Fruit fly (Drosophila melanogaster) whole organism, wandering third instar larva: Measurements from ENCODE around the gene Sfp87B.

Experiments used
- Hr78 ChIP-seq: fragments of >200 bp; optimal IDR thresholded peaks from 2 replicates; lab custom pipeline; 2017; ENCODE audit warnings: missing biosample characterization, missing genetic modification characterization
- Hr83 ChIP-seq: fragments of 200-300 bp; sonication (Bioruptor generic); optimal IDR thresholded peaks from 2 replicates; lab custom pipeline; 2016; ENCODE audit warnings: missing biosample characterization, mild to moderate bottlenecking, missing genetic modification characterization, moderate library complexity; ENCODE audit not compliant: poor library complexity, severe bottlenecking
- Myc ChIP-seq: fragments of >200 bp; optimal IDR thresholded peaks from 2 replicates; lab custom pipeline; 2017
- br ChIP-seq: fragments of 200-800 bp; sonication (Bioruptor generic); optimal IDR thresholded peaks from 2 replicates; lab custom pipeline; 2016; ENCODE audit warnings: missing biosample characterization, missing genetic modification characterization
- brk ChIP-seq: fragments of 200-800 bp; sonication (Bioruptor generic); optimal IDR thresholded peaks from 2 replicates; lab custom pipeline; 2016; ENCODE audit warnings: missing biosample characterization, mild to moderate bottlenecking, missing genetic modification characterization
- dmrt93B ChIP-seq: fragments of 200-800 bp; sonication (Bioruptor generic); optimal IDR thresholded peaks from 2 replicates; lab custom pipeline; 2018; ENCODE audit warnings: missing biosample characterization, mild to moderate bottlenecking, missing genetic modification characterization
- lola ChIP-seq: fragments of >200 bp; optimal IDR thresholded peaks from 2 replicates; lab custom pipeline; 2017; ENCODE audit warnings: missing biosample characterization, missing genetic modification characterization
- sv ChIP-seq: fragments of 200-800 bp; sonication (Bioruptor generic); optimal IDR thresholded peaks from 3 replicates; lab custom pipeline; 2016; ENCODE audit warnings: missing biosample characterization, missing genetic modification characterization

DNA sequence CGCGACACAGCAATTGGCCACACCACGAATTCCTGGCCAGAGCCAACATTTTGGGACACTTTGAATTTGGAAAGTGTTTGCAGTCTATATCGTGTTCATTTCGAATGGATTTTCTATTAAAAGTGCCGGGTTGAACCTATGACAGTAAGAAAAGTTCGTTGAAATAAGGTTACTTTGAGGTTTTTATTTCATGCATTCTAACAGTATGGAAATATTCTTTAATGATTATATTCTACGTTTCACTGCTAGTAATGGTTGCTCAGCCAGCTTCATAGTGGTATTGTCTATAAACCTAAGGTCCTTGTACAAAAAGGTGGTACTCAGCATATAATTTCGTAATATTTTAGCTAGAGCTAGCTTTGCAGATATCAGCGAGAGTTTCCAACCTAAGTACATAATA lies 40.3 kb upstream of the Sfp87B start, which contains the start of gene Pglym87:
- TF ChIP-seq Hr83 (GFP tag; lab: Kevin White, UChicago) (no peak), dmrt93B (GFP tag; lab: Kevin White, UChicago) (no peak), sv (GFP tag; lab: Kevin White, UChicago) (no peak), brk (no peak), Myc (lab: Kevin White, UChicago) (no peak), lola (GFP tag; lab: Kevin White, UChicago) (no peak), br (GFP tag; lab: Kevin White, UChicago) (no peak), Hr78 (GFP tag; lab: Kevin White, UChicago) (no peak)
